Fruit fly (Drosophila melanogaster) whole organism, embryonic: ENCODE results near the gene CG42676.

Experiments used
- Antp ChIP-seq: fragments of 200-800 bp; sonication (Bioruptor generic); optimal IDR thresholded peaks from 3 replicates; lab custom pipeline; 2016; ENCODE audit warnings: missing biosample characterization, missing genetic modification characterization
- BtbVII ChIP-seq: fragments of 200-800 bp; sonication (Bioruptor generic); optimal IDR thresholded peaks from 3 replicates; lab custom pipeline; 2017; ENCODE audit warnings: missing biosample characterization, mild to moderate bottlenecking, missing genetic modification characterization
- Bteb2 ChIP-seq: fragments of 200-800 bp; sonication (Bioruptor generic); optimal IDR thresholded peaks from 2 replicates; lab custom pipeline; 2016; ENCODE audit warnings: missing biosample characterization, missing genetic modification characterization
- CG10267 ChIP-seq: fragments of 200-800 bp; sonication (Bioruptor generic); optimal IDR thresholded peaks from 2 replicates; lab custom pipeline; 2018; ENCODE audit warnings: missing biosample characterization, mild to moderate bottlenecking, missing genetic modification characterization, moderate library complexity
- CG10321 ChIP-seq: fragments of 200-800 bp; sonication (Bioruptor generic); IDR thresholded peaks from 2 replicates; pipeline ENCODE4 v1.3.6; 2022; ENCODE audit warnings: missing biosample characterization, missing genetic modification characterization
- CG10654 ChIP-seq: fragments of 200-800 bp; sonication (Bioruptor generic); optimal IDR thresholded peaks from 2 replicates; lab custom pipeline; 2016; ENCODE audit warnings: missing biosample characterization, missing genetic modification characterization
- CG11695 ChIP-seq: fragments of 200-800 bp; sonication (Bioruptor generic); IDR thresholded peaks from 3 replicates; pipeline ENCODE4 v1.3.6; 2022; ENCODE audit warnings: missing biosample characterization, missing genetic modification characterization
- CG14667 ChIP-seq: fragments of 200-800 bp; sonication (Bioruptor generic); IDR thresholded peaks from 2 replicates; pipeline ENCODE4 v1.3.6; 2022; ENCODE audit warnings: missing biosample characterization, missing genetic modification characterization
- CG14710 ChIP-seq: fragments of 200-800 bp; sonication (Bioruptor generic); optimal IDR thresholded peaks from 3 replicates; lab custom pipeline; 2019; ENCODE audit warnings: missing biosample characterization, mild to moderate bottlenecking, missing genetic modification characterization, moderate library complexity
- CG17385 ChIP-seq: fragments of 200-800 bp; sonication (Bioruptor generic); optimal IDR thresholded peaks from 3 replicates; lab custom pipeline; 2018; ENCODE audit warnings: missing biosample characterization, mild to moderate bottlenecking, missing genetic modification characterization
- CG17568 ChIP-seq: fragments of 200-800 bp; sonication (Bioruptor generic); optimal IDR thresholded peaks from 2 replicates; lab custom pipeline; 2018; ENCODE audit warnings: missing biosample characterization, mild to moderate bottlenecking, missing genetic modification characterization, moderate library complexity
- CG18262 ChIP-seq: fragments of 200-800 bp; optimal IDR thresholded peaks from 3 replicates; lab custom pipeline; 2019; ENCODE audit warnings: missing biosample characterization, mild to moderate bottlenecking, missing genetic modification characterization, moderate library complexity
- CG18619 ChIP-seq: fragments of 200-800 bp; sonication (Bioruptor generic); optimal IDR thresholded peaks from 3 replicates; lab custom pipeline; 2017; ENCODE audit warnings: missing biosample characterization, mild to moderate bottlenecking, missing genetic modification characterization
- CG2202 ChIP-seq: fragments of 200-800 bp; sonication (Bioruptor generic); optimal IDR thresholded peaks from 2 replicates; lab custom pipeline; 2018; ENCODE audit warnings: missing biosample characterization, mild to moderate bottlenecking, missing genetic modification characterization
- CG3838 ChIP-seq: fragments of 200-800 bp; sonication (Bioruptor generic); optimal IDR thresholded peaks from 3 replicates; lab custom pipeline; 2016; ENCODE audit warnings: missing biosample characterization, missing genetic modification characterization
- CG4360 ChIP-seq: fragments of 200-800 bp; sonication (Bioruptor generic); IDR thresholded peaks from 2 replicates; pipeline ENCODE4 v1.3.6; 2022; ENCODE audit warnings: missing biosample characterization, missing genetic modification characterization
- CG4707 ChIP-seq: fragments of 200-800 bp; sonication (Bioruptor generic); optimal IDR thresholded peaks from 2 replicates; lab custom pipeline; 2018; ENCODE audit warnings: missing biosample characterization, mild to moderate bottlenecking, missing genetic modification characterization, moderate library complexity
- CG4820 ChIP-seq: fragments of 200-800 bp; sonication (Bioruptor generic); optimal IDR thresholded peaks from 3 replicates; lab custom pipeline; 2016; ENCODE audit warnings: missing biosample characterization, missing genetic modification characterization
- CG8089 ChIP-seq: fragments of 200-800 bp; sonication (Bioruptor generic); optimal IDR thresholded peaks from 3 replicates; lab custom pipeline; 2016; ENCODE audit warnings: missing biosample characterization, missing genetic modification characterization
- CG8359 ChIP-seq: fragments of 200-800 bp; sonication (Bioruptor generic); optimal IDR thresholded peaks from 2 replicates; lab custom pipeline; 2017; ENCODE audit warnings: missing biosample characterization, mild to moderate bottlenecking, missing genetic modification characterization, borderline replicate concordance
- CG8944 ChIP-seq: fragments of 200-800 bp; sonication (Bioruptor generic); optimal IDR thresholded peaks from 3 replicates; lab custom pipeline; 2016; ENCODE audit warnings: missing biosample characterization, missing genetic modification characterization
- CG9817 ChIP-seq: fragments of 200-800 bp; sonication (Bioruptor generic); optimal IDR thresholded peaks from 2 replicates; lab custom pipeline; 2018; ENCODE audit warnings: missing biosample characterization, mild to moderate bottlenecking, missing genetic modification characterization, moderate library complexity
- Chrac-16 ChIP-seq: fragments of 200-800 bp; sonication (Bioruptor generic); optimal IDR thresholded peaks from 3 replicates; lab custom pipeline; 2016; ENCODE audit warnings: missing biosample characterization, missing genetic modification characterization
- Dll ChIP-seq: fragments of 200-800 bp; sonication (Bioruptor generic); IDR thresholded peaks from 4 replicates; pipeline ENCODE4 v1.3.6; 2022; ENCODE audit warnings: missing biosample characterization, missing genetic modification characterization; ENCODE audit not compliant: partially characterized antibody
- Drgx ChIP-seq: fragments of 200-800 bp; sonication (Bioruptor generic); IDR thresholded peaks from 2 replicates; pipeline ENCODE4 v1.3.6; 2022; ENCODE audit warnings: missing biosample characterization, missing genetic modification characterization
- Hmx ChIP-seq: fragments of 200-800 bp; sonication (Bioruptor generic); optimal IDR thresholded peaks from 2 replicates; lab custom pipeline; 2016; ENCODE audit warnings: missing biosample characterization, missing genetic modification characterization
- Lpt ChIP-seq: fragments of >200 bp; optimal IDR thresholded peaks from 2 replicates; lab custom pipeline; 2018; ENCODE audit warnings: missing biosample characterization, missing genetic modification characterization
- MBD-R2 ChIP-seq: fragments of 200-800 bp; sonication (Bioruptor generic); IDR thresholded peaks from 2 replicates; pipeline ENCODE4 v1.3.6; 2022; ENCODE audit warnings: missing biosample characterization, missing genetic modification characterization
- Sin3A ChIP-seq: fragments of >200 bp; optimal IDR thresholded peaks from 2 replicates; lab custom pipeline; 2018
- Six4 ChIP-seq: fragments of 200-800 bp; sonication (Bioruptor generic); optimal IDR thresholded peaks from 2 replicates; lab custom pipeline; 2016; ENCODE audit warnings: missing biosample characterization, missing genetic modification characterization
- Xbp1 ChIP-seq: fragments of 200-800 bp; sonication (Bioruptor generic); optimal IDR thresholded peaks from 3 replicates; lab custom pipeline; 2016; ENCODE audit warnings: missing biosample characterization, mild to moderate bottlenecking, missing genetic modification characterization
- al ChIP-seq: fragments of 200-800 bp; sonication (Bioruptor generic); IDR thresholded peaks from 2 replicates; pipeline ENCODE4 v1.3.6; 2022; ENCODE audit warnings: missing biosample characterization, missing genetic modification characterization
- aop ChIP-seq: fragments of 200-800 bp; sonication (Bioruptor generic); IDR thresholded peaks from 2 replicates; pipeline ENCODE4 v1.3.6; 2022; ENCODE audit warnings: missing biosample characterization, missing genetic modification characterization
- ato ChIP-seq: fragments of 200-800 bp; sonication (Bioruptor generic); IDR thresholded peaks from 2 replicates; pipeline ENCODE4 v1.3.6; 2022; ENCODE audit warnings: missing biosample characterization, missing genetic modification characterization; ENCODE audit not compliant: partially characterized antibody
- chm ChIP-seq: fragments of 200-800 bp; sonication (Bioruptor generic); IDR thresholded peaks from 2 replicates; pipeline ENCODE4 v1.3.6; 2022; ENCODE audit warnings: missing biosample characterization, missing genetic modification characterization
- disco-r ChIP-seq: fragments of 200-800 bp; sonication (Bioruptor generic); optimal IDR thresholded peaks from 2 replicates; lab custom pipeline; 2016; ENCODE audit warnings: missing biosample characterization, missing genetic modification characterization
- gem ChIP-seq: fragments of 200-800 bp; sonication (Bioruptor generic); optimal IDR thresholded peaks from 2 replicates; lab custom pipeline; 2019; ENCODE audit warnings: missing biosample characterization, mild to moderate bottlenecking, missing genetic modification characterization, moderate library complexity
- gfzf ChIP-seq: fragments of 200-800 bp; sonication (Bioruptor generic); optimal IDR thresholded peaks from 2 replicates; lab custom pipeline; 2016; ENCODE audit warnings: missing biosample characterization, mild to moderate bottlenecking, missing genetic modification characterization, moderate library complexity
- gsb ChIP-seq: fragments of 200-800 bp; sonication (Bioruptor generic); IDR thresholded peaks from 2 replicates; pipeline ENCODE4 v1.3.6; 2022; ENCODE audit warnings: missing biosample characterization, missing genetic modification characterization
- hb ChIP-seq: fragments of 200-800 bp; sonication (Bioruptor generic); IDR thresholded peaks from 3 replicates; pipeline ENCODE4 v1.3.6; 2022; ENCODE audit warnings: missing biosample characterization, missing genetic modification characterization; ENCODE audit not compliant: partially characterized antibody
- her ChIP-seq: fragments of 200-800 bp; sonication (Bioruptor generic); optimal IDR thresholded peaks from 2 replicates; lab custom pipeline; 2016; ENCODE audit warnings: missing biosample characterization, missing genetic modification characterization
- kay ChIP-seq: fragments of 200-800 bp; sonication (Bioruptor generic); optimal IDR thresholded peaks from 2 replicates; lab custom pipeline; 2016; ENCODE audit warnings: missing biosample characterization, missing genetic modification characterization
- otp ChIP-seq: fragments of 200-800 bp; sonication (Bioruptor generic); IDR thresholded peaks from 3 replicates; pipeline ENCODE4, ENCODE4 v1.3.6; 2022; ENCODE audit warnings: missing biosample characterization, missing genetic modification characterization
- pfk ChIP-seq: fragments of 200-800 bp; sonication (Bioruptor generic); optimal IDR thresholded peaks from 2 replicates; lab custom pipeline; 2018; ENCODE audit warnings: missing biosample characterization, mild to moderate bottlenecking, missing genetic modification characterization, moderate library complexity
- pita ChIP-seq: fragments of 200-800 bp; sonication (Bioruptor generic); optimal IDR thresholded peaks from 2 replicates; lab custom pipeline; 2017; ENCODE audit warnings: missing biosample characterization, mild to moderate bottlenecking, missing genetic modification characterization
- salm ChIP-seq: fragments of 200-800 bp; sonication (Bioruptor generic); optimal IDR thresholded peaks from 2 replicates; lab custom pipeline; 2018; ENCODE audit warnings: missing biosample characterization, mild to moderate bottlenecking, missing genetic modification characterization
- sens ChIP-seq: fragments of 200-800 bp; sonication (Bioruptor generic); peaks from one replicate; lab custom pipeline; 2016; ENCODE audit warnings: missing biosample characterization, missing genetic modification characterization
- shn ChIP-seq: fragments of 200-800 bp; sonication (Bioruptor generic); optimal IDR thresholded peaks from 3 replicates; lab custom pipeline; 2016; ENCODE audit warnings: missing biosample characterization, missing genetic modification characterization
- so ChIP-seq: fragments of 200-800 bp; sonication (Bioruptor generic); IDR thresholded peaks from 3 replicates; pipeline ENCODE4 v1.3.6; 2022; ENCODE audit warnings: missing biosample characterization, missing genetic modification characterization
- tgo ChIP-seq: fragments of 200-800 bp; sonication (Bioruptor generic); IDR thresholded peaks from 3 replicates; pipeline ENCODE4 v1.3.6; 2022; ENCODE audit warnings: missing biosample characterization, missing genetic modification characterization
- tin ChIP-seq: fragments of 200-800 bp; sonication (Bioruptor generic); optimal IDR thresholded peaks from 3 replicates; lab custom pipeline; 2016; ENCODE audit warnings: missing biosample characterization, missing genetic modification characterization
- zf30C ChIP-seq: fragments of 200-800 bp; sonication (Bioruptor generic); optimal IDR thresholded peaks from 3 replicates; lab custom pipeline; 2018; ENCODE audit warnings: missing biosample characterization, mild to moderate bottlenecking, missing genetic modification characterization

CG42676 gene

DNA sequence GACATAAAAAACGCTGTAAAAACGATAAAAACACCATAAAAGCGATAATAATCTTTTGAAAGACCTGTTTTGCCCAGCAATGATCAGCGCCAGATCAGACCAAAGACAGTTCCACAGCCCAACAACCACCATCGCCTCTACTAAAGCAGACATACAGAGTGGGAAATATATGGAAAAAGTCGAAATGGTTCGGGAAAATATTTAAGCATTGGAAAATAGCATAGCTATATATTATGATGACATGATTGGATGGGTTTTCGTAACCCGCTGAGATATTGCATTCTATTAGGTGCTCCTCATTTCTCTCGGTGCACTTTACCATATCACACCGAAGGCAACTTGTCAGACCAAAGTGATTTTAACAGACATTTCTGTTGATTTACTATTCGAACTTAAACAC, 5.7 kb downstream of the CG42676 start (continued):
- TF ChIP-seq CG17568 (GFP tag; lab: Kevin White, UChicago) (no peak), pfk (GFP tag; lab: Kevin White, UChicago) (no peak), CG9817 (tag; lab: Kevin White, UChicago) (peak; percentile 86), al (peak; percentile 92), Hmx (GFP tag; lab: Kevin White, UChicago) (no peak), aop (GFP tag; lab: Robert Waterston, UW) (0 out of 2 replicates have a peak, but pooled peaks have one; percentile 61), CG17385 (GFP tag; lab: Kevin White, UChicago) (peak; percentile 87), her (GFP tag; lab: Kevin White, UChicago) (peak; percentile 93), hb (no peak), zf30C (peak; percentile 19), gem (tag; lab: Kevin White, UChicago) (peak; percentile 93), so (GFP tag; lab: Robert Waterston, UW) (peak; percentile 93), kay (peak; percentile 78), Drgx (peak; percentile 93), CG8944 (peak; percentile 83), CG2202 (tag; lab: Kevin White, UChicago) (peak; percentile 24), gfzf (GFP tag; lab: Kevin White, UChicago) (peak; percentile 14), CG8089 (GFP tag; lab: Kevin White, UChicago) (peak; percentile 84), CG8359 (GFP tag; lab: Kevin White, UChicago) (no peak), CG18619 (GFP tag; lab: Kevin White, UChicago) (peak; percentile 82), tgo (GFP tag; lab: Robert Waterston, UW) (peak; percentile 95), CG3838 (GFP tag; lab: Kevin White, UChicago) (peak; percentile 64), chm (peak; percentile 91), Chrac-16 (GFP tag; lab: Kevin White, UChicago) (peak; percentile 87), MBD-R2 (GFP tag; lab: Robert Waterston, UW) (peak; percentile 78; the same call in 1 of the 2 replicates), pita (GFP tag; lab: Kevin White, UChicago) (no peak), sens (GFP tag; lab: Kevin White, UChicago) (peak; percentile 98), CG10267 (tag; lab: Kevin White, UChicago) (peak; percentile 77), CG4707 (GFP tag; lab: Kevin White, UChicago) (peak; percentile 63), CG14667 (peak; percentile 88), CG10654 (GFP tag; lab: Kevin White, UChicago) (peak; percentile 83), salm (tag; lab: Kevin White, UChicago) (peak; percentile 82), Antp (GFP tag; lab: Kevin White, UChicago) (peak; percentile 93), Dll (GFP tag; lab: Robert Waterston, UW) (no peak), CG18262 (peak; percentile 80), CG11695 (GFP tag; lab: Robert Waterston, UW) (peak; percentile 92), gsb (GFP tag; lab: Robert Waterston, UW) (peak; percentile 93), disco-r (peak; percentile 80), BtbVII (GFP tag; lab: Kevin White, UChicago) (peak; percentile 81), CG4820 (peak; percentile 85), ato (GFP tag; lab: Robert Waterston, UW) (no peak), CG10321 (GFP tag; lab: Robert Waterston, UW) (peak; percentile 70), CG14710 (tag; lab: Kevin White, UChicago) (peak; percentile 61), CG4360 (GFP tag; lab: Robert Waterston, UW) (peak; percentile 66), shn (peak; percentile 80), Xbp1 (GFP tag; lab: Kevin White, UChicago) (peak; percentile 91), Lpt (GFP tag; lab: Kevin White, UChicago) (no peak), Six4 (GFP tag; lab: Kevin White, UChicago) (peak; percentile 89), Bteb2 (peak; percentile 87), Sin3A (lab: Kevin White, UChicago) (no peak), otp (GFP tag; lab: Robert Waterston, UW) (peak; percentile 92), tin (GFP tag; lab: Kevin White, UChicago) (peak; percentile 88)
